Fruit fly (Drosophila melanogaster) whole organism, embryonic: Measurements from ENCODE around the gene Cpr64Ad.
A peak's percentile ranks its signal among the peaks of the same experiment; 100 is the strongest.

Experiments
- Abd-B ChIP-seq: fragments of 200-800 bp; sonication (Bioruptor generic); optimal IDR thresholded peaks from 2 replicates; lab custom pipeline; 2018; ENCODE audit warnings: missing biosample characterization, mild to moderate bottlenecking, missing genetic modification characterization, moderate library complexity
- CG10267 ChIP-seq: fragments of 200-800 bp; sonication (Bioruptor generic); optimal IDR thresholded peaks from 2 replicates; lab custom pipeline; 2018; ENCODE audit warnings: missing biosample characterization, mild to moderate bottlenecking, missing genetic modification characterization, moderate library complexity
- CG10979 ChIP-seq: fragments of 200-800 bp; sonication (Bioruptor generic); optimal IDR thresholded peaks from 2 replicates; lab custom pipeline; 2018; ENCODE audit warnings: missing biosample characterization, mild to moderate bottlenecking, missing genetic modification characterization, moderate library complexity
- CG11504 ChIP-seq: fragments of 200-800 bp; sonication (Bioruptor generic); optimal IDR thresholded peaks from 3 replicates; lab custom pipeline; 2019; ENCODE audit warnings: missing biosample characterization, mild to moderate bottlenecking, missing genetic modification characterization, moderate library complexity
- CG17361 ChIP-seq: fragments of 200-800 bp; sonication (Bioruptor generic); IDR thresholded peaks from 3 replicates; pipeline ENCODE4 v1.3.6; 2022; ENCODE audit warnings: missing biosample characterization, missing genetic modification characterization
- CG17829 ChIP-seq: fragments of 200-800 bp; optimal IDR thresholded peaks from 2 replicates; lab custom pipeline; 2019; ENCODE audit warnings: missing biosample characterization, mild to moderate bottlenecking, missing genetic modification characterization, moderate library complexity
- CG18262 ChIP-seq: fragments of 200-800 bp; optimal IDR thresholded peaks from 3 replicates; lab custom pipeline; 2019; ENCODE audit warnings: missing biosample characterization, mild to moderate bottlenecking, missing genetic modification characterization, moderate library complexity
- CG1832 ChIP-seq: fragments of 200-800 bp; sonication (Bioruptor generic); optimal IDR thresholded peaks from 2 replicates; lab custom pipeline; 2017; ENCODE audit warnings: missing biosample characterization, mild to moderate bottlenecking, missing genetic modification characterization, inconsistent platforms
- CG18764 ChIP-seq: fragments of 200-800 bp; sonication (Bioruptor generic); optimal IDR thresholded peaks from 3 replicates; lab custom pipeline; 2016; ENCODE audit warnings: missing biosample characterization, missing genetic modification characterization
- CG2120 ChIP-seq: fragments of 200-800 bp; sonication (Bioruptor generic); optimal IDR thresholded peaks from 3 replicates; lab custom pipeline; 2016; ENCODE audit warnings: missing biosample characterization, missing genetic modification characterization
- CG2678 ChIP-seq: fragments of 200-800 bp; sonication (Bioruptor generic); optimal IDR thresholded peaks from 3 replicates; lab custom pipeline; 2019; ENCODE audit warnings: missing biosample characterization, mild to moderate bottlenecking, missing genetic modification characterization, moderate library complexity
- CG2712 ChIP-seq: fragments of 200-800 bp; optimal IDR thresholded peaks from 3 replicates; lab custom pipeline; 2019; ENCODE audit warnings: missing biosample characterization, mild to moderate bottlenecking, missing genetic modification characterization, moderate library complexity
- CG30403 ChIP-seq: fragments of 200-800 bp; sonication (Bioruptor generic); optimal IDR thresholded peaks from 3 replicates; lab custom pipeline; 2016; ENCODE audit warnings: missing biosample characterization, missing genetic modification characterization
- CG31365 ChIP-seq: fragments of 200-800 bp; sonication (Bioruptor generic); optimal IDR thresholded peaks from 2 replicates; lab custom pipeline; 2018; ENCODE audit warnings: missing biosample characterization, mild to moderate bottlenecking, missing genetic modification characterization
- CG31441 ChIP-seq: fragments of 200-800 bp; sonication (Bioruptor generic); IDR thresholded peaks from 2 replicates; pipeline ENCODE4 v1.3.6; 2022; ENCODE audit warnings: missing biosample characterization, missing genetic modification characterization
- CG3281 ChIP-seq: fragments of 200-800 bp; sonication (Bioruptor generic); optimal IDR thresholded peaks from 3 replicates; lab custom pipeline; 2017; ENCODE audit warnings: missing biosample characterization, mild to moderate bottlenecking, missing genetic modification characterization
- CG4424 ChIP-seq: fragments of 200-800 bp; sonication (Bioruptor generic); optimal IDR thresholded peaks from 3 replicates; lab custom pipeline; 2016; ENCODE audit warnings: missing biosample characterization, missing genetic modification characterization
- CG7556 ChIP-seq: fragments of 200-800 bp; sonication (Bioruptor generic); optimal IDR thresholded peaks from 2 replicates; lab custom pipeline; 2017; ENCODE audit warnings: missing biosample characterization, mild to moderate bottlenecking, missing genetic modification characterization
- CG7839 ChIP-seq: fragments of 200-800 bp; sonication (Bioruptor generic); optimal IDR thresholded peaks from 3 replicates; lab custom pipeline; 2018; ENCODE audit warnings: missing biosample characterization, mild to moderate bottlenecking, missing genetic modification characterization, moderate library complexity
- CG9437 ChIP-seq: fragments of 200-800 bp; sonication (Bioruptor generic); optimal IDR thresholded peaks from 2 replicates; lab custom pipeline; 2018; ENCODE audit warnings: missing biosample characterization, mild to moderate bottlenecking, missing genetic modification characterization
- CG9727 ChIP-seq: fragments of 200-800 bp; sonication (Bioruptor generic); optimal IDR thresholded peaks from 3 replicates; lab custom pipeline; 2017; ENCODE audit warnings: missing biosample characterization, mild to moderate bottlenecking, missing genetic modification characterization
- CG9817 ChIP-seq: fragments of 200-800 bp; sonication (Bioruptor generic); optimal IDR thresholded peaks from 2 replicates; lab custom pipeline; 2018; ENCODE audit warnings: missing biosample characterization, mild to moderate bottlenecking, missing genetic modification characterization, moderate library complexity
- CoRest ChIP-seq: fragments of 200-800 bp; sonication (Bioruptor generic); optimal IDR thresholded peaks from 3 replicates; lab custom pipeline; 2018; ENCODE audit warnings: missing biosample characterization, mild to moderate bottlenecking, missing genetic modification characterization, moderate library complexity
- D ChIP-seq, 2 experiments: fragments of 200-800 bp in 1 of 2; fragments of >200 bp in 1 of 2; sonication (Bioruptor generic) in 1 of 2; optimal IDR thresholded peaks; 2 replicates in 1 of 2; 3 replicates in 1 of 2; lab custom pipeline; 2017; ENCODE audit warnings: mild to moderate bottlenecking in 1 of 2, missing biosample characterization in 1 of 2, missing genetic modification characterization in 1 of 2, missing genetic modification reagents in 1 of 2
- D19B ChIP-seq: fragments of 200-800 bp; sonication (Bioruptor generic); optimal IDR thresholded peaks from 2 replicates; lab custom pipeline; 2017; ENCODE audit warnings: missing biosample characterization, mild to moderate bottlenecking, missing genetic modification characterization
- Dip2 ChIP-seq: fragments of 200-800 bp; sonication (Bioruptor generic); IDR thresholded peaks from 2 replicates; pipeline ENCODE4 v1.3.6; 2022; ENCODE audit warnings: missing biosample characterization, missing genetic modification characterization
- Fer2 ChIP-seq: fragments of 200-800 bp; sonication (Bioruptor generic); optimal IDR thresholded peaks from 2 replicates; lab custom pipeline; 2018; ENCODE audit warnings: missing biosample characterization, mild to moderate bottlenecking, missing genetic modification characterization, moderate library complexity
- HLH54F ChIP-seq: fragments of 200-800 bp; sonication (Bioruptor generic); optimal IDR thresholded peaks from 3 replicates; lab custom pipeline; 2016; ENCODE audit warnings: missing biosample characterization, missing genetic modification characterization
- Hmx ChIP-seq: fragments of 200-800 bp; sonication (Bioruptor generic); optimal IDR thresholded peaks from 2 replicates; lab custom pipeline; 2016; ENCODE audit warnings: missing biosample characterization, missing genetic modification characterization
- Hr51 ChIP-seq, 2 experiments: fragments of 200-800 bp; sonication (Bioruptor generic); optimal IDR thresholded peaks; 2 replicates in 1 of 2; 3 replicates in 1 of 2; lab custom pipeline; 2016 to 2018; ENCODE audit warnings: missing biosample characterization in 2 of 2, missing genetic modification characterization in 2 of 2, mild to moderate bottlenecking in 1 of 2, moderate library complexity in 1 of 2
- Med ChIP-seq: fragments of 200-800 bp; sonication (Bioruptor generic); peaks from one replicate; lab custom pipeline; 2016; ENCODE audit warnings: missing biosample characterization, missing genetic modification characterization, mild to moderate bottlenecking, inconsistent platforms, moderate library complexity
- Meics ChIP-seq: fragments of 200-800 bp; sonication (Bioruptor generic); optimal IDR thresholded peaks from 2 replicates; lab custom pipeline; 2017; ENCODE audit warnings: missing biosample characterization, mild to moderate bottlenecking, missing genetic modification characterization
- Sox100B ChIP-seq: fragments of 200-800 bp; sonication (Bioruptor generic); optimal IDR thresholded peaks from 3 replicates; lab custom pipeline; 2018; ENCODE audit warnings: missing biosample characterization, mild to moderate bottlenecking, missing genetic modification characterization
- Sox102F ChIP-seq: fragments of 200-800 bp; sonication (Bioruptor generic); optimal IDR thresholded peaks from 2 replicates; lab custom pipeline; 2018; ENCODE audit warnings: missing biosample characterization, mild to moderate bottlenecking, missing genetic modification characterization, moderate library complexity
- Ssrp ChIP-seq: fragments of 200-800 bp; sonication (Bioruptor generic); optimal IDR thresholded peaks from 2 replicates; lab custom pipeline; 2018; ENCODE audit warnings: missing biosample characterization, mild to moderate bottlenecking, missing genetic modification characterization, moderate library complexity
- Trl ChIP-seq, 3 experiments: fragments of >200 bp in 2 of 3; fragments of 200-800 bp in 1 of 3; sonication (Bioruptor generic) in 1 of 3; optimal IDR thresholded peaks; 2 replicates in 1 of 3; 3 replicates in 2 of 3; lab custom pipeline; 2016 to 2017; ENCODE audit warnings: missing biosample characterization in 1 of 3, missing genetic modification characterization in 1 of 3
- ac ChIP-seq: fragments of 200-800 bp; sonication (Bioruptor generic); optimal IDR thresholded peaks from 3 replicates; lab custom pipeline; 2017; ENCODE audit warnings: missing biosample characterization, mild to moderate bottlenecking, missing genetic modification characterization
- chif ChIP-seq, 2 experiments: fragments of 200-800 bp; sonication (Bioruptor generic); optimal IDR thresholded peaks; 3 replicates each; lab custom pipeline; 2016; ENCODE audit warnings: missing biosample characterization in 2 of 2, missing genetic modification characterization in 2 of 2
- dmrt99B ChIP-seq: fragments of 200-800 bp; sonication (Bioruptor generic); optimal IDR thresholded peaks from 2 replicates; lab custom pipeline; 2018; ENCODE audit warnings: missing biosample characterization, mild to moderate bottlenecking, missing genetic modification characterization, moderate library complexity
- dpn ChIP-seq, 2 experiments: fragments of 200-800 bp; sonication (Bioruptor generic); optimal IDR thresholded peaks; 3 replicates each; lab custom pipeline; 2016; ENCODE audit warnings: missing biosample characterization in 2 of 2, missing genetic modification characterization in 2 of 2
- eve ChIP-seq, 2 experiments: fragments of >200 bp; optimal IDR thresholded peaks; 2 replicates each; lab custom pipeline; 2017; ENCODE audit warnings: missing biosample characterization in 2 of 2, missing genetic modification characterization in 2 of 2
- fu2 ChIP-seq: fragments of 200-800 bp; sonication (Bioruptor generic); optimal IDR thresholded peaks from 2 replicates; lab custom pipeline; 2016; ENCODE audit warnings: missing biosample characterization, missing genetic modification characterization
- gem ChIP-seq: fragments of 200-800 bp; sonication (Bioruptor generic); optimal IDR thresholded peaks from 2 replicates; lab custom pipeline; 2019; ENCODE audit warnings: missing biosample characterization, mild to moderate bottlenecking, missing genetic modification characterization, moderate library complexity
- grau ChIP-seq: fragments of 200-800 bp; optimal IDR thresholded peaks from 3 replicates; lab custom pipeline; 2019; ENCODE audit warnings: missing biosample characterization, mild to moderate bottlenecking, missing genetic modification characterization, moderate library complexity
- gro ChIP-seq: fragments of 200-800 bp; sonication (Bioruptor generic); optimal IDR thresholded peaks from 2 replicates; lab custom pipeline; 2016; ENCODE audit warnings: missing biosample characterization, missing genetic modification characterization
- ken ChIP-seq: fragments of 200-800 bp; sonication (Bioruptor generic); IDR thresholded peaks from 3 replicates; pipeline ENCODE4 v1.3.6; 2022; ENCODE audit warnings: missing biosample characterization, missing genetic modification characterization
- nmo ChIP-seq: fragments of 200-800 bp; sonication (Bioruptor generic); optimal IDR thresholded peaks from 2 replicates; lab custom pipeline; 2018; ENCODE audit warnings: missing biosample characterization, mild to moderate bottlenecking, missing genetic modification characterization, moderate library complexity
- org-1 ChIP-seq: fragments of 200-800 bp; sonication (Bioruptor generic); optimal IDR thresholded peaks from 2 replicates; lab custom pipeline; 2017; ENCODE audit warnings: missing biosample characterization, missing genetic modification characterization

Gene Cpr64Ad

DNA sequence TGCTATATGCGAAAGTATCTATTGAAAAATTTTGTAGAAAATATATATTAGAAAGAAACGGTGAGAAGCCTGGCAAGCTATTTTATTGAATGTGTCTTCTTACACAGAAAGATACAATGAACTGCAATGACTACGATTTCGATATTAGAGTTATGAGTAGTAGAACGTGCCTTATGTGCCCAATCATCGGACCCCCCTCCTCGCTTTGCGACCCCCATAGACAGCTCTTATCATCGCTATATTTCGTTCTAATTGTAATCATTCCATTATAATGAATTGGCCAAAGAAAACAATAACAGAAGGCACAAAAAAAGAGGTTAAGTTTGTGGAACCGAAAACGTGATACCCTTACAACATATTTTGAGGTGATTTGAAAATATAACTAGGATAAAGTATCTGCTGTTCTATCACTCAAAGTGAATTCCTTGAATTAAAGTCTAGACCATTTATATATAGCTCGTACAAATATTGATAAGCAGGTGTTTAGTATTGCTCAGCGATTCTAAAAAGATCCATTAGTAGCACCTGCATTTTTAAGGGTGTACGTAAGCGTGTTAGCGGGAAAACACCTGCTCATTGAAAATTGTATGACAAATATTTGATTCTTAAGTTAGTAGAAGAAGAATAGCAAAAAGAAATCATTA is 17.7 kb downstream of the Cpr64Ad start (continued):
- TF ChIP-seq ken (GFP tag; lab: Robert Waterston, UW), result no peak
- TF ChIP-seq Abd-B (GFP tag; lab: Kevin White, UChicago), result no peak
- TF ChIP-seq ac (GFP tag; lab: Kevin White, UChicago), result peak; percentile 50
- peak; percentile 5 for TF ChIP-seq CG10267 (tag; lab: Kevin White, UChicago)
- TF ChIP-seq HLH54F, result no peak
- TF ChIP-seq Fer2 (tag; lab: Kevin White, UChicago), result no peak
- TF ChIP-seq CG10979, result peak; percentile 31
- TF ChIP-seq chif (GFP tag; optimal IDR thresholded peaks at IDR 0.05; lab: Kevin White, UChicago), result peak in 1 of 2 experiments; percentile 12
- peak; percentile 2 for TF ChIP-seq org-1
- TF ChIP-seq CG2120, result peak; percentile 41
- TF ChIP-seq CG11504 (tag; lab: Kevin White, UChicago), result peak; percentile 53
- peak; percentile 28 for TF ChIP-seq Meics (GFP tag; lab: Kevin White, UChicago)
- peak in 1 of 2 experiments; percentile 5 for TF ChIP-seq eve (GFP tag; optimal IDR thresholded peaks at IDR 0.05; lab: Kevin White, UChicago)
- TF ChIP-seq CG31365 (tag; lab: Kevin White, UChicago), result no peak
- peak; percentile 41 for TF ChIP-seq Sox100B (GFP tag; lab: Kevin White, UChicago)
- peak; percentile 48 for TF ChIP-seq CG2678
- peak; percentile 30; the same call in 1 of the 2 replicates for TF ChIP-seq CG31441
- TF ChIP-seq CG7556, result peak; percentile 55
- peak; percentile 12 for TF ChIP-seq D19B
- no peak for TF ChIP-seq fu2 (GFP tag; lab: Kevin White, UChicago)
- peak; percentile 53 for TF ChIP-seq CG18262 (tag; lab: Kevin White, UChicago)
- TF ChIP-seq Sox102F (GFP tag; lab: Kevin White, UChicago), result peak; percentile 45
- TF ChIP-seq CG7839 (tag; lab: Kevin White, UChicago), result peak; percentile 48
- TF ChIP-seq Dip2, result no peak
- no peak for TF ChIP-seq D (optimal IDR thresholded peaks at IDR 0.05; lab: Kevin White, UChicago)
- TF ChIP-seq D (GFP tag; optimal IDR thresholded peaks at IDR 0.05; lab: Kevin White, UChicago), result peak; percentile 14
- peak; percentile 26 for TF ChIP-seq Ssrp (tag; lab: Kevin White, UChicago)
- TF ChIP-seq gem (tag; lab: Kevin White, UChicago), result peak; percentile 59
- TF ChIP-seq CG18764 (GFP tag; lab: Kevin White, UChicago), result no peak
- TF ChIP-seq CG1832 (GFP tag; lab: Kevin White, UChicago), result no peak
- peak; percentile 56 for TF ChIP-seq nmo (GFP tag; lab: Kevin White, UChicago)
- peak; percentile 31 for TF ChIP-seq CoRest (tag; lab: Kevin White, UChicago)
- TF ChIP-seq dpn (GFP tag; optimal IDR thresholded peaks at IDR 0.05; lab: Kevin White, UChicago), result peak in 1 of 2 experiments; percentile 16
- peak; percentile 48 for TF ChIP-seq CG3281
- peak; percentile 33 for TF ChIP-seq CG9727 (GFP tag; lab: Kevin White, UChicago)
- peak; percentile 22 for TF ChIP-seq gro (GFP tag; lab: Kevin White, UChicago)
- peak; percentile 9 for TF ChIP-seq CG2712
- peak; percentile 44 for TF ChIP-seq dmrt99B (tag; lab: Kevin White, UChicago)
- TF ChIP-seq Hr51 (GFP tag; optimal IDR thresholded peaks at IDR 0.05; lab: Kevin White, UChicago), result peak in 1 of 2 experiments; percentile 14
- peak; percentile 73 for TF ChIP-seq Med (GFP tag; lab: Kevin White, UChicago)
- no peak for TF ChIP-seq CG17829
- peak; percentile 45 for TF ChIP-seq CG30403 (GFP tag; lab: Kevin White, UChicago)
- peak; percentile 24 for TF ChIP-seq CG9437 (GFP tag; lab: Kevin White, UChicago)
- no peak for TF ChIP-seq Trl (optimal IDR thresholded peaks at IDR 0.05; lab: Kevin White, UChicago)
- TF ChIP-seq Trl (GFP tag; optimal IDR thresholded peaks at IDR 0.05; lab: Kevin White, UChicago), result no peak
- TF ChIP-seq CG9817, result peak; percentile 12
- no peak for TF ChIP-seq Hmx
- peak; percentile 57; the same call in 2 of the 3 replicates for TF ChIP-seq CG17361 (GFP tag; lab: Robert Waterston, UW)
- peak; percentile 30 for TF ChIP-seq grau (tag; lab: Kevin White, UChicago)
- peak; percentile 21 for TF ChIP-seq CG4424 (GFP tag; lab: Kevin White, UChicago)
